Fruit fly (Drosophila melanogaster): Measurements from ENCODE around the gene Tdh.

Gene Tdh

DNA sequence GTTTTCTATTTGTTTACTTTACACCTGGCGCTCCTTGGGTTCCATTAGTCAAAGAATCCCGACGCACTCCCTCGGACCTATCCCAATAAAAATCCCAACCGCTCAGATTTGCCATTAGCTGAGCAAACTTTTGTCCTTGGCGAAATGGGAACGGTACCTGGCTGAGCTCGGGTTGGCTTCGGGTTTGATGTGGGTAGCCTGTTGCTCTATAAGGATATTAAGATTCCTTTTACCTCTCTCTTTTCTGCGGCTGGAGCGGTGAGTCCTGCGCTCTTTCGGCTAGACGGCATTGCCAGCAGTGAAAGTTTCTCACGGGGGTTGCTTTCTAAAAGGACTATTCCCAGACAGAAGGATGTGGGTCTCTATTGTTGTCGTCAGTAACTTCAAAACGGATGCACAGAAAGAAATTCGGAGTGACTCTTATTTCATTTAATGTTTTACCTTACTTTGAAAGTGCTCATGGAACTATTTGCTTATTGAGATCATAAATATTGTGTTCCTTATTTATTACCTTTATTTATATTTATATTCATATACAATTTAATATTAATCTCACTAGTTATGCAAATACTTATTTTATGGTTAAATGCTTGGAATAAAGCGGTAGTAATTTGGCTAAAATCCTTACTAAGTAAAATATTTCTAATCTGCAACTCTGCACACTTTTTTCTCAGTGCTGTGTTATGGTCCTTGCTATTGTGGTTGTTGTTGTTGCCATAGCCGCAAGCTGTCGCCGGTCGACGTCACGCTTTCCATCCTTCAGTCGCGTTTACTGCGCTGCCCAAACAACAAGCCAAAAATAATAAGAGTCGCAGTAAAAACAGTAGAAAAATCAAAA is 24.9 kb upstream of the Tdh start, which contains the start of gene CG5910 (continued):
- TF ChIP-seq Hr78 (GFP tag; optimal IDR thresholded peaks at IDR 0.05) = no peak
- no peak for TF ChIP-seq CG6791 (GFP tag; IDR thresholded peaks at IDR 0.05; ENCODE audit: partially characterized antibody)
- TF ChIP-seq CG17328 (GFP tag; IDR thresholded peaks at IDR 0.05) = peak; percentile 69; the same call in 1 of the 2 replicates
- TF ChIP-seq CG8944 (GFP tag; optimal IDR thresholded peaks at IDR 0.05) = no peak
- peak; percentile 96 for TF ChIP-seq CG2678 (tag; optimal IDR thresholded peaks at IDR 0.05)
- no peak for TF ChIP-seq z (GFP tag; IDR thresholded peaks at IDR 0.05)
- peak; percentile 40 for TF ChIP-seq Hsf (GFP tag; optimal IDR thresholded peaks at IDR 0.05)
- TF ChIP-seq CG33557 (GFP tag; optimal IDR thresholded peaks at IDR 0.05) = peak; percentile 90
- TF ChIP-seq cato (GFP tag; optimal IDR thresholded peaks at IDR 0.05; ENCODE audit: borderline replicate concordance) = peak; percentile 45
- peak; percentile 51 for TF ChIP-seq sd (tag; optimal IDR thresholded peaks at IDR 0.05)
- peak; percentile 77 for TF ChIP-seq sob (GFP tag; IDR thresholded peaks at IDR 0.05)
- peak; percentile 90 for TF ChIP-seq BtbVII (GFP tag; optimal IDR thresholded peaks at IDR 0.05)
- TF ChIP-seq Dip2 (GFP tag; IDR thresholded peaks at IDR 0.05) = no peak
- peak; percentile 87 for TF ChIP-seq vvl (GFP tag; IDR thresholded peaks at IDR 0.05)
- peak; percentile 81 for TF ChIP-seq CG4328 (GFP tag; optimal IDR thresholded peaks at IDR 0.05)
- peak; percentile 87 for TF ChIP-seq HmgZ (tag; optimal IDR thresholded peaks at IDR 0.05)
- peak; percentile 66 for TF ChIP-seq CG10366 (GFP tag; IDR thresholded peaks at IDR 0.05)
- peak; percentile 88 for TF ChIP-seq Deaf1 (tag; optimal IDR thresholded peaks at IDR 0.05)
- TF ChIP-seq CG2120 (GFP tag; optimal IDR thresholded peaks at IDR 0.05) = peak; percentile 72
- TF ChIP-seq CG4282 (GFP tag; optimal IDR thresholded peaks at IDR 0.05) = no peak
- TF ChIP-seq tin (GFP tag; optimal IDR thresholded peaks at IDR 0.05) = peak; percentile 83
- TF ChIP-seq CG4820 (GFP tag; optimal IDR thresholded peaks at IDR 0.05) = peak; percentile 79
- peak; percentile 46 to 85 for TF ChIP-seq dpn (GFP tag; optimal IDR thresholded peaks at IDR 0.05)
- TF ChIP-seq CG9215 (GFP tag; IDR thresholded peaks at IDR 0.05) = peak; percentile 80
- peak; percentile 96 for TF ChIP-seq CG7556 (GFP tag; optimal IDR thresholded peaks at IDR 0.05)
- TF ChIP-seq CG7745 (tag; optimal IDR thresholded peaks at IDR 0.05) = no peak
- no peak for TF ChIP-seq chinmo (GFP tag; IDR thresholded peaks at IDR 0.05; ENCODE audit: partially characterized antibody)
- peak; percentile 83 for TF ChIP-seq Ptx1 (GFP tag; IDR thresholded peaks at IDR 0.05)
- peak; percentile 96 for TF ChIP-seq CG10147 (GFP tag; optimal IDR thresholded peaks at IDR 0.05)
- TF ChIP-seq CG43689 (GFP tag; IDR thresholded peaks at IDR 0.05) = peak; percentile 56; the same call in 1 of the 2 replicates
- no peak for TF ChIP-seq Side (GFP tag; optimal IDR thresholded peaks at IDR 0.05)
- peak; percentile 78 for TF ChIP-seq Atf6 (GFP tag; IDR thresholded peaks at IDR 0.05)
- TF ChIP-seq MTF-1 (GFP tag; optimal IDR thresholded peaks at IDR 0.05; ENCODE audit: borderline replicate concordance) = peak; percentile 53
- no peak for TF ChIP-seq CG17912 (GFP tag; optimal IDR thresholded peaks at IDR 0.05)
- peak; percentile 87 for TF ChIP-seq CG6254 (GFP tag; optimal IDR thresholded peaks at IDR 0.05)
- peak; percentile 70 for TF ChIP-seq Usf (GFP tag; optimal IDR thresholded peaks at IDR 0.05)
- peak; percentile 3 to 35 for TF ChIP-seq Pdp1 (GFP tag; optimal IDR thresholded peaks at IDR 0.05)
- peak; percentile 43 for TF ChIP-seq pnt (GFP tag; optimal IDR thresholded peaks at IDR 0.05)
- TF ChIP-seq Ets97D (GFP tag; optimal IDR thresholded peaks at IDR 0.05) = no peak
- peak; percentile 50; the same call in 1 of the 2 replicates for TF ChIP-seq CG17612 (GFP tag; IDR thresholded peaks at IDR 0.05)
- peak; percentile 66 for TF ChIP-seq CG1024 (GFP tag; IDR thresholded peaks at IDR 0.05)
- no peak for TF ChIP-seq tll (GFP tag; optimal IDR thresholded peaks at IDR 0.05)
- TF ChIP-seq CG18599 (GFP tag; optimal IDR thresholded peaks at IDR 0.05) = peak; percentile 96
- TF ChIP-seq nom (GFP tag; optimal IDR thresholded peaks at IDR 0.05) = peak; percentile 40
- TF ChIP-seq tup (GFP tag; optimal IDR thresholded peaks at IDR 0.05) = peak; percentile 16
- TF ChIP-seq CG10654 (GFP tag; optimal IDR thresholded peaks at IDR 0.05) = peak; percentile 76
- no peak for TF ChIP-seq hkb (optimal IDR thresholded peaks at IDR 0.05)
- peak; percentile 84 for TF ChIP-seq hkb (GFP tag; IDR thresholded peaks at IDR 0.05)
